Fruit fly (Drosophila melanogaster) whole organism, embryonic: Measurements from ENCODE around the gene Syt1.

Experiments used
- Bteb2 ChIP-seq: fragments of 200-800 bp; sonication (Bioruptor generic); optimal IDR thresholded peaks from 2 replicates; lab custom pipeline; 2016; ENCODE audit warnings: missing biosample characterization, missing genetic modification characterization
- CG11398 ChIP-seq: fragments of 200-800 bp; sonication (Bioruptor generic); optimal IDR thresholded peaks from 2 replicates; lab custom pipeline; 2016; ENCODE audit warnings: missing biosample characterization, missing genetic modification characterization
- CG11560 ChIP-seq: fragments of 200-800 bp; sonication (Bioruptor generic); IDR thresholded peaks from 3 replicates; pipeline ENCODE4 v1.3.6; 2022; ENCODE audit warnings: missing biosample characterization, missing genetic modification characterization
- CG15073 ChIP-seq: fragments of 200-800 bp; sonication (Bioruptor generic); optimal IDR thresholded peaks from 2 replicates; lab custom pipeline; 2016; ENCODE audit warnings: missing biosample characterization, missing genetic modification characterization
- CG1529 ChIP-seq: fragments of 200-800 bp; sonication (Bioruptor generic); optimal IDR thresholded peaks from 3 replicates; lab custom pipeline; 2018; ENCODE audit warnings: missing biosample characterization, missing genetic modification characterization
- CG17829 ChIP-seq: fragments of 200-800 bp; optimal IDR thresholded peaks from 2 replicates; lab custom pipeline; 2019; ENCODE audit warnings: missing biosample characterization, mild to moderate bottlenecking, missing genetic modification characterization, moderate library complexity
- CG18262 ChIP-seq: fragments of 200-800 bp; optimal IDR thresholded peaks from 3 replicates; lab custom pipeline; 2019; ENCODE audit warnings: missing biosample characterization, mild to moderate bottlenecking, missing genetic modification characterization, moderate library complexity
- CG18764 ChIP-seq: fragments of 200-800 bp; sonication (Bioruptor generic); optimal IDR thresholded peaks from 3 replicates; lab custom pipeline; 2016; ENCODE audit warnings: missing biosample characterization, missing genetic modification characterization
- CG2678 ChIP-seq: fragments of 200-800 bp; sonication (Bioruptor generic); optimal IDR thresholded peaks from 3 replicates; lab custom pipeline; 2019; ENCODE audit warnings: missing biosample characterization, mild to moderate bottlenecking, missing genetic modification characterization, moderate library complexity
- CG32532 ChIP-seq: fragments of 200-800 bp; sonication (Bioruptor generic); IDR thresholded peaks from 2 replicates; pipeline ENCODE4 v1.3.6; 2022; ENCODE audit warnings: missing biosample characterization, missing genetic modification characterization
- CG3995 ChIP-seq: fragments of 200-800 bp; sonication (Bioruptor generic); optimal IDR thresholded peaks from 3 replicates; lab custom pipeline; 2016; ENCODE audit warnings: missing biosample characterization, missing genetic modification characterization
- CG6654 ChIP-seq: fragments of 200-800 bp; sonication (Bioruptor generic); optimal IDR thresholded peaks from 2 replicates; lab custom pipeline; 2017; ENCODE audit warnings: missing biosample characterization, mild to moderate bottlenecking, missing genetic modification characterization
- CG6854 ChIP-seq: fragments of 200-800 bp; sonication (Bioruptor generic); optimal IDR thresholded peaks from 3 replicates; lab custom pipeline; 2017; ENCODE audit warnings: missing biosample characterization, mild to moderate bottlenecking, missing genetic modification characterization
- CG8478 ChIP-seq: fragments of >200 bp; optimal IDR thresholded peaks from 2 replicates; lab custom pipeline; 2018
- CG9215 ChIP-seq: fragments of 200-800 bp; sonication (Bioruptor generic); IDR thresholded peaks from 2 replicates; pipeline ENCODE4 v1.3.6; 2022; ENCODE audit warnings: missing biosample characterization, missing genetic modification characterization
- CG9727 ChIP-seq: fragments of 200-800 bp; sonication (Bioruptor generic); optimal IDR thresholded peaks from 3 replicates; lab custom pipeline; 2017; ENCODE audit warnings: missing biosample characterization, mild to moderate bottlenecking, missing genetic modification characterization
- CG9797 ChIP-seq: fragments of 200-800 bp; sonication (Bioruptor generic); optimal IDR thresholded peaks from 3 replicates; lab custom pipeline; 2018; ENCODE audit warnings: missing biosample characterization, mild to moderate bottlenecking, missing genetic modification characterization
- CG9932 ChIP-seq: fragments of 200-800 bp; sonication (Bioruptor generic); IDR thresholded peaks from 2 replicates; pipeline ENCODE4 v1.3.6; 2022; ENCODE audit warnings: missing biosample characterization, missing genetic modification characterization
- CoRest ChIP-seq: fragments of 200-800 bp; sonication (Bioruptor generic); optimal IDR thresholded peaks from 3 replicates; lab custom pipeline; 2018; ENCODE audit warnings: missing biosample characterization, mild to moderate bottlenecking, missing genetic modification characterization, moderate library complexity
- D19B ChIP-seq: fragments of 200-800 bp; sonication (Bioruptor generic); optimal IDR thresholded peaks from 2 replicates; lab custom pipeline; 2017; ENCODE audit warnings: missing biosample characterization, mild to moderate bottlenecking, missing genetic modification characterization
- H15 ChIP-seq: fragments of 200-800 bp; sonication (Bioruptor generic); IDR thresholded peaks from 3 replicates; pipeline ENCODE4 v1.3.6; 2022; ENCODE audit warnings: missing biosample characterization, missing genetic modification characterization
- Hr78 ChIP-seq, 2 experiments: fragments of 200-800 bp in 1 of 2; fragments of >200 bp in 1 of 2; sonication (Bioruptor generic) in 1 of 2; optimal IDR thresholded peaks; 2 replicates each; lab custom pipeline; 2017 to 2019; ENCODE audit warnings: missing biosample characterization in 2 of 2, missing genetic modification characterization in 2 of 2, mild to moderate bottlenecking in 1 of 2, moderate library complexity in 1 of 2
- MTF-1 ChIP-seq: fragments of 200-800 bp; sonication (Bioruptor generic); optimal IDR thresholded peaks from 2 replicates; lab custom pipeline; 2018; ENCODE audit warnings: missing biosample characterization, mild to moderate bottlenecking, missing genetic modification characterization, borderline replicate concordance
- NC2β ChIP-seq: fragments of 200-800 bp; sonication (Bioruptor generic); optimal IDR thresholded peaks from 2 replicates; lab custom pipeline; 2016; ENCODE audit warnings: missing biosample characterization, missing genetic modification characterization
- Rfx ChIP-seq: fragments of 200-800 bp; sonication (Bioruptor generic); IDR thresholded peaks from 2 replicates; pipeline ENCODE4 v1.3.6; 2022; ENCODE audit warnings: missing biosample characterization, missing genetic modification characterization
- bigmax ChIP-seq: fragments of 200-800 bp; sonication (Bioruptor generic); optimal IDR thresholded peaks from 2 replicates; lab custom pipeline; 2018; ENCODE audit warnings: missing biosample characterization, mild to moderate bottlenecking, missing genetic modification characterization
- chinmo ChIP-seq: fragments of 200-800 bp; sonication (Bioruptor generic); IDR thresholded peaks from 4 replicates; pipeline ENCODE4 v1.3.6; 2022; ENCODE audit warnings: missing biosample characterization, missing genetic modification characterization; ENCODE audit not compliant: partially characterized antibody
- chm ChIP-seq: fragments of 200-800 bp; sonication (Bioruptor generic); IDR thresholded peaks from 2 replicates; pipeline ENCODE4 v1.3.6; 2022; ENCODE audit warnings: missing biosample characterization, missing genetic modification characterization
- crc ChIP-seq: fragments of 200-800 bp; sonication (Bioruptor generic); optimal IDR thresholded peaks from 2 replicates; lab custom pipeline; 2016; ENCODE audit warnings: missing biosample characterization, missing genetic modification characterization
- crp ChIP-seq, 2 experiments: fragments of 200-800 bp; sonication (Bioruptor generic); optimal IDR thresholded peaks; 2 replicates in 1 of 2; 3 replicates in 1 of 2; lab custom pipeline; 2017; ENCODE audit warnings: missing biosample characterization in 2 of 2, missing genetic modification characterization in 2 of 2, mild to moderate bottlenecking in 1 of 2, moderate library complexity in 1 of 2
- danr ChIP-seq: fragments of 200-800 bp; sonication (Bioruptor generic); IDR thresholded peaks from 2 replicates; pipeline ENCODE4 v1.3.6; 2022; ENCODE audit warnings: missing biosample characterization, missing genetic modification characterization
- dysf ChIP-seq: fragments of 200-800 bp; sonication (Bioruptor generic); IDR thresholded peaks from 3 replicates; pipeline ENCODE4 v1.3.6; 2022; ENCODE audit warnings: missing biosample characterization, missing genetic modification characterization
- emc ChIP-seq: fragments of 200-800 bp; sonication (Bioruptor generic); optimal IDR thresholded peaks from 2 replicates; lab custom pipeline; 2016; ENCODE audit warnings: missing biosample characterization, missing genetic modification characterization
- en ChIP-seq: fragments of 200-800 bp; sonication (Bioruptor generic); optimal IDR thresholded peaks from 2 replicates; lab custom pipeline; 2016; ENCODE audit warnings: missing biosample characterization, missing genetic modification characterization
- fru ChIP-seq: fragments of >200 bp; optimal IDR thresholded peaks from 2 replicates; lab custom pipeline; 2017
- gce ChIP-seq: fragments of 200-800 bp; sonication (Bioruptor generic); IDR thresholded peaks from 3 replicates; pipeline ENCODE4 v1.3.6; 2022; ENCODE audit warnings: missing biosample characterization, missing genetic modification characterization
- her ChIP-seq: fragments of 200-800 bp; sonication (Bioruptor generic); optimal IDR thresholded peaks from 2 replicates; lab custom pipeline; 2016; ENCODE audit warnings: missing biosample characterization, missing genetic modification characterization
- ken ChIP-seq: fragments of 200-800 bp; sonication (Bioruptor generic); IDR thresholded peaks from 3 replicates; pipeline ENCODE4 v1.3.6; 2022; ENCODE audit warnings: missing biosample characterization, missing genetic modification characterization
- mirr ChIP-seq: fragments of 200-800 bp; sonication (Bioruptor generic); optimal IDR thresholded peaks from 3 replicates; lab custom pipeline; 2018; ENCODE audit warnings: missing biosample characterization, mild to moderate bottlenecking, missing genetic modification characterization
- nerfin-1 ChIP-seq: fragments of 200-800 bp; sonication (Bioruptor generic); optimal IDR thresholded peaks from 3 replicates; lab custom pipeline; 2019; ENCODE audit warnings: missing biosample characterization, mild to moderate bottlenecking, missing genetic modification characterization, moderate library complexity
- oc ChIP-seq: fragments of 200-800 bp; sonication (Bioruptor generic); optimal IDR thresholded peaks from 2 replicates; lab custom pipeline; 2018; ENCODE audit warnings: missing biosample characterization, mild to moderate bottlenecking, missing genetic modification characterization, moderate library complexity
- pan ChIP-seq, 4 experiments: fragments of >200 bp in 3 of 4; fragments of 200-800 bp in 1 of 4; sonication (Bioruptor generic) in 1 of 4; optimal IDR thresholded peaks in 3 of 4; IDR thresholded peaks in 1 of 4; 2 replicates each; pipeline versions ENCODE4 v1.3.6 to Lab custom; 2017 to 2022; ENCODE audit warnings: missing biosample characterization in 2 of 4, missing genetic modification characterization in 2 of 4, mixed read lengths in 1 of 4
- peb ChIP-seq: fragments of 200-800 bp; sonication (Bioruptor generic); IDR thresholded peaks from 2 replicates; pipeline ENCODE4 v1.3.6; 2022; ENCODE audit warnings: missing biosample characterization, missing genetic modification characterization
- pnt ChIP-seq: fragments of 200-800 bp; sonication (Bioruptor generic); optimal IDR thresholded peaks from 3 replicates; lab custom pipeline; 2016; ENCODE audit warnings: missing biosample characterization, missing genetic modification characterization
- row ChIP-seq: fragments of 200-800 bp; sonication (Bioruptor generic); IDR thresholded peaks from 3 replicates; pipeline ENCODE4 v1.3.6; 2022; ENCODE audit warnings: missing biosample characterization, missing genetic modification characterization
- seq ChIP-seq: fragments of 200-800 bp; sonication (Bioruptor generic); IDR thresholded peaks from 2 replicates; pipeline ENCODE4 v1.3.6; 2022; ENCODE audit warnings: missing biosample characterization, missing genetic modification characterization
- slou ChIP-seq: fragments of 200-800 bp; sonication (Bioruptor generic); optimal IDR thresholded peaks from 3 replicates; lab custom pipeline; 2016; ENCODE audit warnings: missing biosample characterization, missing genetic modification characterization
- sr ChIP-seq: fragments of 200-800 bp; sonication (Bioruptor generic); IDR thresholded peaks from 3 replicates; pipeline ENCODE4 v1.3.6; 2022; ENCODE audit warnings: missing biosample characterization, missing genetic modification characterization
- toy ChIP-seq: fragments of 200-800 bp; sonication (Bioruptor generic); IDR thresholded peaks from 2 replicates; pipeline ENCODE4 v1.3.6; 2022; ENCODE audit warnings: missing biosample characterization, missing genetic modification characterization
- vnd ChIP-seq: fragments of 200-800 bp; sonication (Bioruptor generic); IDR thresholded peaks from 3 replicates; pipeline ENCODE4 v1.3.6; 2022; ENCODE audit warnings: missing biosample characterization, missing genetic modification characterization; ENCODE audit not compliant: partially characterized antibody

Syt1 gene

DNA sequence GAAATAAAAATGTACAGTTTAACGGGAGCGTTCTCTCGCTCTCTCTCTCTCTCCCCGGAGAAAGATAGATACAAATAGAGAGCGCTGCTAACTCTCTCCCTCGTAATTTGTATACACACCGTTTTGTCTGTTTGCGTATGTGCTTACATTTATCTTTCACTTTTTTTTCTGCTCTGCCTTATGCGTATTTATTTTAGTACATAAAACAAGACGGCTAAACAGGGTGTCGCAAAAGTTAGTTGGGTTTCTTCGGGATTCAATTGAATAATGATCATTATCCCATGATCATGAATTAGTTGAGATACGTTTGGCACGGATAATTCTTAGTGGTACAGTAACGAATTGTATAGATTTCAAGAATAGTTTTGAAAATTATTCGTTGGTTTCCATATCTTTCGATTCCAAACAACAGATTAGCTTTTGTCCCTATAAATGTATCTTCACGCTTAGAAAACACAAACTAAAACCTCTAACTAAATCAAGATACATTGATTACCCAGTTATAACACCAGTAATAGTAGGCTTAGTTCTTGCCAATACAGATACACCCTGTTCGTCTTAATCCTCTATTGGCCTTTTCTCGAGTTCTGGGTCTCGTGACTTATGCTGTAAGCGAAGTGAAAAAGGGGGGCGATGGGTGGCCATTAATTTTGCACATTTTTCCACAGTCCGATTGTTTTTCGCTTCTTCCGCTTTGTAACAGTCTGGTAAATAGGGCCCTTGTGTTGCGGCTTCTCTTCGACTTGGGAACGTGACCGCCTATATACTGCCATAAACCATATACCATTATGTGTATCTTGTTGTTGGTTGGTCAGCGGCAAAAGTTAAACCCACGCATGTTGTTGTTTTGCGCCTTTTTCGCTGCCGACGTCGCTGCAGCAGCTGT lies 45.1 kb downstream of the Syt1 start (continued):
- no peak for TF ChIP-seq seq (GFP tag; lab: Robert Waterston, UW)
- no peak for TF ChIP-seq gce (GFP tag; lab: Robert Waterston, UW)
- peak; percentile 82 for TF ChIP-seq MTF-1
- peak; percentile 65 for TF ChIP-seq slou (GFP tag; lab: Kevin White, UChicago)
- TF ChIP-seq CG15073: no peak
- no peak for TF ChIP-seq CG9797 (GFP tag; lab: Kevin White, UChicago)
- peak; percentile 85 for TF ChIP-seq CoRest
- TF ChIP-seq CG8478 (lab: Kevin White, UChicago): no peak
- peak; percentile 80 for TF ChIP-seq en (GFP tag; lab: Kevin White, UChicago)
- TF ChIP-seq CG11560 (tag; lab: Robert Waterston, UW): no peak
- TF ChIP-seq CG6654 (GFP tag; lab: Kevin White, UChicago): peak; percentile 53
- peak in 1 of 2 experiments; percentile 44 for TF ChIP-seq Hr78 (GFP tag; optimal IDR thresholded peaks at IDR 0.05; lab: Kevin White, UChicago)
- TF ChIP-seq crc (GFP tag; lab: Kevin White, UChicago): peak; percentile 83
- no peak for TF ChIP-seq pan (optimal IDR thresholded peaks at IDR 0.05; lab: Kevin White, UChicago)
- TF ChIP-seq pan (GFP tag; optimal IDR thresholded peaks at IDR 0.05 in 1 of 2, IDR thresholded peaks at IDR 0.05 in 1 of 2): no peak
- TF ChIP-seq CG2678: peak; percentile 94
- TF ChIP-seq CG17829 (tag; lab: Kevin White, UChicago): peak; percentile 78
- peak; percentile 62 for TF ChIP-seq emc
- peak; percentile 51 for TF ChIP-seq CG11398 (GFP tag; lab: Kevin White, UChicago)
- no peak for TF ChIP-seq danr (GFP tag; lab: Robert Waterston, UW)
- peak; percentile 66 for TF ChIP-seq Bteb2 (GFP tag; lab: Kevin White, UChicago)
- TF ChIP-seq chm: no peak
- peak; percentile 89 for TF ChIP-seq CG18262 (tag; lab: Kevin White, UChicago)
- TF ChIP-seq H15 (GFP tag; lab: Robert Waterston, UW): no peak
- no peak for TF ChIP-seq sr (GFP tag; lab: Robert Waterston, UW)
- peak; percentile 28 for TF ChIP-seq NC2β (GFP tag; lab: Kevin White, UChicago)
- TF ChIP-seq CG9932 (GFP tag; lab: Robert Waterston, UW): no peak
- peak; percentile 85 for TF ChIP-seq oc (tag; lab: Kevin White, UChicago)
- peak in 1 of 2 experiments; percentile 10 for TF ChIP-seq crp (GFP tag; optimal IDR thresholded peaks at IDR 0.05; lab: Kevin White, UChicago)
- TF ChIP-seq CG9215: no peak
- TF ChIP-seq vnd (GFP tag; lab: Robert Waterston, UW): no peak
- TF ChIP-seq fru: no peak
- no peak for TF ChIP-seq toy (GFP tag; lab: Robert Waterston, UW)
- peak; percentile 85 for TF ChIP-seq CG1529 (GFP tag; lab: Kevin White, UChicago)
- no peak for TF ChIP-seq chinmo
- TF ChIP-seq pnt (GFP tag; lab: Kevin White, UChicago): peak; percentile 56
- peak; percentile 42 for TF ChIP-seq CG3995 (GFP tag; lab: Kevin White, UChicago)
- no peak for TF ChIP-seq bigmax (GFP tag; lab: Kevin White, UChicago)
- TF ChIP-seq ken (GFP tag; lab: Robert Waterston, UW): no peak
- TF ChIP-seq row: no peak
- TF ChIP-seq CG9727 (GFP tag; lab: Kevin White, UChicago): peak; percentile 85
- no peak for TF ChIP-seq CG32532
- TF ChIP-seq her (GFP tag; lab: Kevin White, UChicago): peak; percentile 74
- peak; percentile 72 for TF ChIP-seq CG6854
- TF ChIP-seq D19B (GFP tag; lab: Kevin White, UChicago): peak; percentile 80
- TF ChIP-seq mirr: peak; percentile 50
- no peak for TF ChIP-seq Rfx (GFP tag; lab: Robert Waterston, UW)
- no peak for TF ChIP-seq peb (GFP tag; lab: Robert Waterston, UW)
- TF ChIP-seq CG18764 (GFP tag; lab: Kevin White, UChicago): peak; percentile 69
- no peak for TF ChIP-seq dysf (GFP tag; lab: Robert Waterston, UW)
- peak; percentile 70 for TF ChIP-seq nerfin-1 (tag; lab: Kevin White, UChicago)
